Fruit fly (Drosophila melanogaster): ENCODE data around the gene Con.

Gene Con

DNA sequence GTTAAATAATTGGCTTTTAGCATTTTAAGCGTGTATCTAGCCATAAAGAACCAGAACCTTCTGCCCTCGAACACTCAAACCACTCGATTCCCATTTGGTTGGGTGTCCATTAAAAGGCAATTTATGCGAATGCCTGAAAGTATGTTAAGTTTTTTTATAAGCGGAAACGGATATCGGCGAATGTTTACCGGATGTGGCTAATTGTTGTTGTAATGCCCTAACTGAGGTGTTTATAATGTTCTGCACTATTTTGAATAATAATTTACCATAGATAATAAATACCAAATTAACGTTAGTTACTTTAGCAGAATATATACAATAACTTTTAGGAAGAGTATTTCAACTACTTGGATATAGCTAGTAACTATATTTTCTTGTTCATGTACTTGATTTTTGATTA is 17.8 kb upstream of the Con start (continued):
- peak; percentile 56 for TF ChIP-seq MTF-1 (GFP tag; optimal IDR thresholded peaks at IDR 0.05; ENCODE audit: borderline replicate concordance)
- no peak for TF ChIP-seq lilli (GFP tag; optimal IDR thresholded peaks at IDR 0.05)
- TF ChIP-seq row (GFP tag; IDR thresholded peaks at IDR 0.05): no peak
- no peak for TF ChIP-seq Dbx (GFP tag; IDR thresholded peaks at IDR 0.05)
- no peak for TF ChIP-seq Med (GFP tag)
- TF ChIP-seq sens-2 (GFP tag; IDR thresholded peaks at IDR 0.05): peak; percentile 18; the same call in 1 of the 2 replicates
- TF ChIP-seq CG12219 (GFP tag; optimal IDR thresholded peaks at IDR 0.05): peak; percentile 42
- TF ChIP-seq cato (GFP tag; optimal IDR thresholded peaks at IDR 0.05; ENCODE audit: borderline replicate concordance): no peak
- TF ChIP-seq sc (optimal IDR thresholded peaks at IDR 0.05): no peak
- no peak for TF ChIP-seq sc (GFP tag; optimal IDR thresholded peaks at IDR 0.05)
- no peak for TF ChIP-seq peb (GFP tag; IDR thresholded peaks at IDR 0.05)
- TF ChIP-seq bcd (GFP tag; optimal IDR thresholded peaks at IDR 0.05): no peak
- TF ChIP-seq phol (tag; optimal IDR thresholded peaks at IDR 0.05): no peak
- peak; percentile 31 for TF ChIP-seq CG15514 (GFP tag; optimal IDR thresholded peaks at IDR 0.05)
- TF ChIP-seq CG11696 (GFP tag; IDR thresholded peaks at IDR 0.05): no peak
- no peak for TF ChIP-seq CG8765 (GFP tag; IDR thresholded peaks at IDR 0.05)
- no peak for TF ChIP-seq Ravus (GFP tag; IDR thresholded peaks at IDR 0.05)
- no peak for TF ChIP-seq CG16779 (GFP tag; IDR thresholded peaks at IDR 0.05)
- no peak for TF ChIP-seq psq (GFP tag; optimal IDR thresholded peaks at IDR 0.05)
- TF ChIP-seq CG2889 (GFP tag; IDR thresholded peaks at IDR 0.05): no peak
- TF ChIP-seq Mad (GFP tag; optimal IDR thresholded peaks at IDR 0.05): no peak
- TF ChIP-seq MBD-R2 (GFP tag; IDR thresholded peaks at IDR 0.05): no peak
- TF ChIP-seq stwl (tag; optimal IDR thresholded peaks at IDR 0.05): peak; percentile 38
- TF ChIP-seq Lpt (GFP tag; optimal IDR thresholded peaks at IDR 0.05): no peak
- TF ChIP-seq CG7963 (GFP tag; IDR thresholded peaks at IDR 0.05; ENCODE audit: partially characterized antibody): no peak
- no peak for TF ChIP-seq CG6272 (GFP tag; IDR thresholded peaks at IDR 0.05)
- TF ChIP-seq CG31441 (GFP tag; IDR thresholded peaks at IDR 0.05): no peak
- no peak for TF ChIP-seq Opbp (GFP tag; IDR thresholded peaks at IDR 0.05; ENCODE audit: partially characterized antibody)
- peak; percentile 81 for TF ChIP-seq ci (GFP tag; IDR thresholded peaks at IDR 0.05)
- TF ChIP-seq CG10979 (tag; optimal IDR thresholded peaks at IDR 0.05): no peak
- no peak for TF ChIP-seq Sry-δ (GFP tag; optimal IDR thresholded peaks at IDR 0.05)
- no peak for TF ChIP-seq Hmr (GFP tag; optimal IDR thresholded peaks at IDR 0.05)
- TF ChIP-seq Ets97D (GFP tag; optimal IDR thresholded peaks at IDR 0.05): peak; percentile 87
- no peak for TF ChIP-seq da (GFP tag; optimal IDR thresholded peaks at IDR 0.05)
- no peak for TF ChIP-seq Eip74EF (GFP tag; optimal IDR thresholded peaks at IDR 0.05)
- no peak for TF ChIP-seq BEAF-32 (GFP tag; optimal IDR thresholded peaks at IDR 0.05)
- TF ChIP-seq ab (GFP tag; optimal IDR thresholded peaks at IDR 0.05): no peak
- no peak for TF ChIP-seq Lhr (GFP tag; optimal IDR thresholded peaks at IDR 0.05)
- no peak for TF ChIP-seq crol (GFP tag; IDR thresholded peaks at IDR 0.05)
- no peak for TF ChIP-seq Hey (tag; optimal IDR thresholded peaks at IDR 0.05)
- TF ChIP-seq esg (GFP tag; conservative IDR thresholded peaks at IDR 0.05): no peak
- no peak for TF ChIP-seq Aef1 (GFP tag; IDR thresholded peaks at IDR 0.05)
- TF ChIP-seq shn (GFP tag; optimal IDR thresholded peaks at IDR 0.05): no peak
- no peak for TF ChIP-seq run (tag; optimal IDR thresholded peaks at IDR 0.05)

Measured in whole organism, embryonic.